Worm (Caenorhabditis elegans) whole organism, late embryonic: Measurements from ENCODE around the gene nas-16.

Source experiments
- ceh-9 ChIP-seq: sonication (generic microtip); optimal IDR thresholded peaks from 2 replicates; lab custom pipeline; 2016; ENCODE audit warnings: mild to moderate bottlenecking, missing genetic modification characterization, inconsistent platforms, missing compliant biosample characterization
- dve-1 ChIP-seq: sonication (generic microtip); optimal IDR thresholded peaks from 2 replicates; lab custom pipeline; 2017; ENCODE audit warnings: antibody characterized with exemption, mild to moderate bottlenecking, missing genetic modification characterization, missing compliant biosample characterization
- pqm-1 ChIP-seq: sonication (generic microtip); optimal IDR thresholded peaks from 2 replicates; lab custom pipeline; 2016; ENCODE audit warnings: missing genetic modification characterization, missing compliant biosample characterization
- unc-86 ChIP-seq: sonication (generic microtip); optimal IDR thresholded peaks from 2 replicates; lab custom pipeline; 2016; ENCODE audit warnings: missing genetic modification characterization, missing compliant biosample characterization
- zip-5 ChIP-seq: sonication (generic microtip); optimal IDR thresholded peaks from 2 replicates; lab custom pipeline; 2016; ENCODE audit warnings: missing genetic modification characterization, missing compliant biosample characterization

DNA sequence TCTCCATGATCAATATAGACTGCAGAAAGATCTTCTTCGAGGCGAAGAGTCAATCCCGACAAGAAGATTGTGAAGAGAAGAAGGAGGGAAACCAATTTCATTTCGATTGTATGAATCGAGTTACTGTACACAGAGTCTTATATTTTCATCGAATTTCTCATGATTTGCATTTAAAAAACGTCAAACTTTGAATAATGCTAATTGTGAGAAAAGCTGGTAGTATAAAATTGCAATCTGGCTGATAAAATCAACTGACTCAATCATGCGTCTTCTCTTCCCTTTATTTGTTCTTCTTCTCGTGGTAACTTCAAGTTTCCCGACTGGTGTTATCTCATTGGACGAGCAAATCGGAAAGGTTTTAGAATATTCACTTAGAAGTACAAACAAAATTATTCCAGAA, 1.7 kb upstream of the nas-16 start, which contains the start of the genes K03B8.11 and K03B8.14:
- TF ChIP-seq unc-86 (tag; lab: Kevin White, UChicago): no peak
- TF ChIP-seq dve-1 (tag; lab: Kevin White, UChicago): no peak
- TF ChIP-seq ceh-9 (tag; lab: Kevin White, UChicago): no peak
- no peak for TF ChIP-seq pqm-1 (tag; lab: Kevin White, UChicago)
- no peak for TF ChIP-seq zip-5
